Worm (Caenorhabditis elegans): Measurements from ENCODE around the gene C52A11.3.

DNA sequence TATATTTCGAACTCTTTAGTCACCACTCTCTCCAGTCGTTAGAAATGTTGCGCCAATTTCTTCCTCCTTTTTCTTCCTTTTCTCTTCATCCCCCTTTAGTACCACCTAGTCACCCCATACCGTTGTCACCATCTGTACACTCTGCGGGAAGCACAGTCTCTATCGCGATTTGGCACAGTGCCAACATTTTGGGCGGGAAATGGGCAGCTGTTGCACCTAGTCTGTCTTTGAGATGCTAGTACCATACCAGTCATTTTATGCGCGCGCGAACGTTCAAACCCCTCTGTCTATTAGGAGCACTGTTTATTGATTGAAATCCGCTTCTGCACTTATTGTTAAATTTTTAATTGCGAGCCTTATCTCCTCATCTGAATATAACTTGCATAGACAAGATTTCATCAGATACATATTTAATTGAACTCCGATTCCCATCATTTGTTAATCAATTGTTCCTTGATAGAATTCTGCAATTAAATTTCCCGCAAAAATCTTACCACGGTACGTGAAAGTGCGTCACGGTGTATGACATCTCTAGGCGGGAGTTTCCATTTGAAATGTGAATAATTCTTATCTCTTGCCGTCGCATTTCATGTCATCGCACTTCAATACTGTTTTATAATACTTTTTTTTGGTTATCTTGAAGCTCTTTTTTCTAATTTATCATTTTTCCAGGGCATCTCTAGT, 47.8 kb downstream of the C52A11.3 start, which contains the start of gene cdl-1:
- TF ChIP-seq ztf-16 (tag; optimal IDR thresholded peaks at IDR 0.05) (no peak), ceh-30 (tag; optimal IDR thresholded peaks at IDR 0.05) (no peak), nhr-11 (tag; optimal IDR thresholded peaks at IDR 0.05) (no peak), dmd-4 (tag; optimal IDR thresholded peaks at IDR 0.05; ENCODE audit: borderline replicate concordance) (no peak), ceh-9 (tag; optimal IDR thresholded peaks at IDR 0.05) (no peak), pax-1 (tag; optimal IDR thresholded peaks at IDR 0.05) (peak; percentile 68), F13H6.1 (tag; optimal IDR thresholded peaks at IDR 0.05) (no peak), dve-1 (tag; optimal IDR thresholded peaks at IDR 0.05) (no peak), pros-1 (tag; optimal IDR thresholded peaks at IDR 0.05) (no peak)

Measured in whole organism, late embryonic.